Worm (Caenorhabditis elegans) whole organism, mixed stage, embryonic: ENCODE measurements around the gene glb-31.

Experiments
- M03D4.4 ChIP-seq: sonication (generic microtip); optimal IDR thresholded peaks from 2 replicates; lab custom pipeline; 2017; ENCODE audit warnings: mild to moderate bottlenecking, missing genetic modification characterization, missing compliant biosample characterization
- bed-3 ChIP-seq: fragments of 200-800 bp; sonication (Bioruptor generic); optimal IDR thresholded peaks from 3 replicates; lab custom pipeline; 2018; ENCODE audit warnings: mild to moderate bottlenecking, missing genetic modification characterization, moderate library complexity, missing compliant biosample characterization
- blmp-1 ChIP-seq: fragments of 150-350 bp; optimal IDR thresholded peaks from 2 replicates; lab custom pipeline; 2014; ENCODE audit warnings: missing biosample characterization, missing genetic modification characterization
- ceh-39 ChIP-seq: fragments of 150-350 bp; optimal IDR thresholded peaks from 2 replicates; lab custom pipeline; 2014; ENCODE audit warnings: missing biosample characterization, missing genetic modification characterization
- ceh-43 ChIP-seq: fragments of 200-800 bp; sonication (Bioruptor generic); optimal IDR thresholded peaks from 2 replicates; lab custom pipeline; 2018; ENCODE audit warnings: mild to moderate bottlenecking, missing genetic modification characterization, moderate library complexity, missing compliant biosample characterization
- ceh-83 ChIP-seq: fragments of 200-800 bp; sonication (Bioruptor generic); optimal IDR thresholded peaks from 2 replicates; lab custom pipeline; 2018; ENCODE audit warnings: mild to moderate bottlenecking, missing genetic modification characterization, missing compliant biosample characterization
- ces-1 ChIP-seq: fragments of 150-350 bp; optimal IDR thresholded peaks from 2 replicates; lab custom pipeline; 2014; ENCODE audit warnings: missing biosample characterization, missing genetic modification reagents, missing genetic modification characterization
- cnd-1 ChIP-seq: fragments of 200-800 bp; sonication (Bioruptor generic); optimal IDR thresholded peaks from 2 replicates; lab custom pipeline; 2018; ENCODE audit warnings: mild to moderate bottlenecking, missing genetic modification characterization, missing compliant biosample characterization
- drap-1 ChIP-seq: fragments of 200-800 bp; sonication (Bioruptor generic); optimal IDR thresholded peaks from 3 replicates; lab custom pipeline; 2018; ENCODE audit warnings: mild to moderate bottlenecking, missing genetic modification characterization, missing compliant biosample characterization
- elt-1 ChIP-seq: sonication (generic microtip); optimal IDR thresholded peaks from 2 replicates; lab custom pipeline; 2017; ENCODE audit warnings: missing genetic modification characterization, mild to moderate bottlenecking, missing compliant biosample characterization, antibody characterized with exemption, moderate library complexity, borderline replicate concordance; ENCODE audit not compliant: insufficient read depth
- elt-3 ChIP-seq: fragments of 150-350 bp; optimal IDR thresholded peaks from 2 replicates; lab custom pipeline; 2014; ENCODE audit warnings: missing biosample characterization, missing genetic modification characterization
- flh-1 ChIP-seq: fragments of 200-800 bp; sonication (Bioruptor generic); optimal IDR thresholded peaks from 2 replicates; lab custom pipeline; 2018; ENCODE audit warnings: mild to moderate bottlenecking, missing genetic modification characterization, moderate library complexity, missing compliant biosample characterization
- ham-2 ChIP-seq: fragments of 200-800 bp; sonication (Bioruptor generic); optimal IDR thresholded peaks from 2 replicates; lab custom pipeline; 2018; ENCODE audit warnings: mild to moderate bottlenecking, missing genetic modification characterization, missing compliant biosample characterization
- hlh-1 ChIP-seq: fragments of 150-350 bp; optimal IDR thresholded peaks from 2 replicates; lab custom pipeline; 2014; ENCODE audit warnings: missing biosample characterization, missing genetic modification reagents, missing genetic modification characterization
- lin-13 ChIP-seq: fragments of 150-350 bp; optimal IDR thresholded peaks from 2 replicates; lab custom pipeline; 2014; ENCODE audit warnings: missing biosample characterization, missing genetic modification characterization
- lin-32 ChIP-seq: fragments of 200-800 bp; sonication (Bioruptor generic); optimal IDR thresholded peaks from 2 replicates; lab custom pipeline; 2018; ENCODE audit warnings: mild to moderate bottlenecking, missing genetic modification characterization, missing compliant biosample characterization
- lsy-2 ChIP-seq: fragments of 150-350 bp; optimal IDR thresholded peaks from 2 replicates; lab custom pipeline; 2014; ENCODE audit warnings: missing biosample characterization, missing genetic modification characterization
- mab-5 ChIP-seq: fragments of 150-350 bp; optimal IDR thresholded peaks from 2 replicates; lab custom pipeline; 2014; ENCODE audit warnings: missing biosample characterization, missing genetic modification characterization
- mep-1 ChIP-seq: fragments of 150-350 bp; optimal IDR thresholded peaks from 2 replicates; lab custom pipeline; 2017; ENCODE audit warnings: missing biosample characterization, missing genetic modification reagents, missing genetic modification characterization, inconsistent platforms
- mls-2 ChIP-seq: sonication (generic microtip); optimal IDR thresholded peaks from 2 replicates; lab custom pipeline; 2016; ENCODE audit warnings: mild to moderate bottlenecking, missing genetic modification characterization, moderate library complexity, missing compliant biosample characterization
- nhr-12 ChIP-seq: fragments of 150-350 bp; optimal IDR thresholded peaks from 2 replicates; lab custom pipeline; 2014; ENCODE audit warnings: missing biosample characterization, missing genetic modification characterization
- nhr-237 ChIP-seq: fragments of 150-350 bp; optimal IDR thresholded peaks from 2 replicates; lab custom pipeline; 2014; ENCODE audit warnings: missing biosample characterization, missing genetic modification characterization
- nhr-28 ChIP-seq: fragments of 150-350 bp; optimal IDR thresholded peaks from 2 replicates; lab custom pipeline; 2014; ENCODE audit warnings: missing biosample characterization, missing genetic modification characterization
- nhr-76 ChIP-seq: sonication (generic microtip); optimal IDR thresholded peaks from 2 replicates; lab custom pipeline; 2017; ENCODE audit warnings: missing biosample characterization, missing genetic modification characterization
- pha-4 ChIP-seq: fragments of 150-350 bp; optimal IDR thresholded peaks from 2 replicates; lab custom pipeline; 2018; ENCODE audit warnings: missing biosample characterization, missing genetic modification reagents, missing genetic modification characterization
- sem-2 ChIP-seq: fragments of 200-800 bp; sonication (Bioruptor generic); optimal IDR thresholded peaks from 2 replicates; lab custom pipeline; 2018; ENCODE audit warnings: mild to moderate bottlenecking, missing genetic modification characterization, missing compliant biosample characterization
- sptf-1 ChIP-seq: sonication (generic microtip); optimal IDR thresholded peaks from 2 replicates; lab custom pipeline; 2017; ENCODE audit warnings: mild to moderate bottlenecking, missing genetic modification characterization, moderate library complexity, missing compliant biosample characterization
- tbx-8 ChIP-seq: fragments of 200-800 bp; sonication (Bioruptor generic); optimal IDR thresholded peaks from 2 replicates; lab custom pipeline; 2018; ENCODE audit warnings: mild to moderate bottlenecking, missing genetic modification characterization, moderate library complexity, missing compliant biosample characterization
- unc-120 ChIP-seq: sonication (generic microtip); optimal IDR thresholded peaks from 2 replicates; lab custom pipeline; 2017; ENCODE audit warnings: missing genetic modification characterization, missing compliant biosample characterization; ENCODE audit not compliant: poor library complexity, severe bottlenecking
- unc-39 ChIP-seq: fragments of 150-350 bp; optimal IDR thresholded peaks from 2 replicates; lab custom pipeline; 2014; ENCODE audit warnings: missing biosample characterization, missing genetic modification characterization
- unc-62 ChIP-seq: fragments of 150-350 bp; optimal IDR thresholded peaks from 2 replicates; lab custom pipeline; 2014; ENCODE audit warnings: missing biosample characterization, missing genetic modification reagents, missing genetic modification characterization
- zip-8 ChIP-seq: fragments of 150-350 bp; optimal IDR thresholded peaks from 2 replicates; lab custom pipeline; 2014; ENCODE audit warnings: missing biosample characterization, missing genetic modification characterization
- ztf-11 ChIP-seq: fragments of 150-350 bp; optimal IDR thresholded peaks from 2 replicates; lab custom pipeline; 2014; ENCODE audit warnings: missing biosample characterization, missing genetic modification characterization

The glb-31 gene

ce11 chrII:1329887-1330286, 28.4 kb upstream of the glb-31 start:
- TF ChIP-seq bed-3 (GFP tag; lab: Kevin White, UChicago) = no peak
- no peak for TF ChIP-seq nhr-237
- no peak for TF ChIP-seq cnd-1
- TF ChIP-seq elt-1 (tag; lab: Kevin White, UChicago) = no peak
- no peak for TF ChIP-seq pha-4 (tag; lab: Kevin White, UChicago)
- TF ChIP-seq mep-1 (tag; lab: Kevin White, UChicago) = no peak
- no peak for TF ChIP-seq ceh-83 (GFP tag; lab: Kevin White, UChicago)
- TF ChIP-seq ceh-43 (GFP tag; lab: Kevin White, UChicago) = no peak
- TF ChIP-seq ham-2 (GFP tag; lab: Kevin White, UChicago) = no peak
- TF ChIP-seq mls-2 (tag; lab: Kevin White, UChicago) = no peak
- no peak for TF ChIP-seq M03D4.4 (tag; lab: Kevin White, UChicago)
- TF ChIP-seq drap-1 (GFP tag; lab: Kevin White, UChicago) = no peak

DNA sequence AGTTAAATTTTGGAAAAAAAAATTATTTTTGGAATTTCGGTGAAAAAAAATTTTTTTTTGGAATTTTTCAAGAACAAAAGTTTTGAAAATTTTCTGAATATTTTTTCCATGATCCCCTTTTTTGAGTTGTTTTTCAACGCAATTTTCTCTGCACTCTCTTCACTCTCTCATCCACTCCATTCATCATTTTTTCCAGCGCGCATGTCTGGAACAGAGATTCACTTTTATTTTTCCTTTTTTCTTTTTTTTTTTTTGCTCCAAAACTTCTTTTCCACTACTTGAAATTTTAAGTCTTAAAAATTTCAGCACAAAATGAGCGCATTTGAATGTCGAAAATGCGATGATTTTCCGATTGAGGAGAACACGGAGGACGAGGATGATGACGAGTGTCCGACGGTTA, 25.2 kb upstream of the glb-31 start, which contains the start of gene jip-1:
jip-1 (plus strand) TSS at position 301 of the 400 bp plus-strand sequence.
- TF ChIP-seq nhr-12 (no peak), mab-5 (tag; lab: Kevin White, UChicago) (no peak), nhr-76 (tag; lab: Kevin White, UChicago) (no peak), ces-1 (GFP tag; lab: Kevin White, UChicago) (no peak), hlh-1 (tag; lab: Kevin White, UChicago) (no peak), ceh-43 (GFP tag; lab: Kevin White, UChicago) (no peak), nhr-237 (no peak), sptf-1 (tag; lab: Kevin White, UChicago) (no peak), sem-2 (no peak), ztf-11 (no peak), blmp-1 (tag; lab: Kevin White, UChicago) (no peak), bed-3 (GFP tag; lab: Kevin White, UChicago) (no peak), ceh-83 (GFP tag; lab: Kevin White, UChicago) (no peak), mls-2 (tag; lab: Kevin White, UChicago) (no peak), lin-13 (tag; lab: Kevin White, UChicago) (no peak), cnd-1 (no peak)

ce11 chrII:1325604-1326003, 24.1 kb upstream of the glb-31 start:
- no peak for TF ChIP-seq ham-2 (GFP tag; lab: Kevin White, UChicago)
- no peak for TF ChIP-seq ceh-43 (GFP tag; lab: Kevin White, UChicago)
- no peak for TF ChIP-seq unc-62 (GFP tag; lab: Kevin White, UChicago)
- TF ChIP-seq ceh-39 (tag; lab: Kevin White, UChicago) = no peak
- TF ChIP-seq bed-3 (GFP tag; lab: Kevin White, UChicago) = no peak
- TF ChIP-seq lin-32 (GFP tag; lab: Kevin White, UChicago) = no peak
- no peak for TF ChIP-seq unc-120 (tag; lab: Kevin White, UChicago)
- TF ChIP-seq sptf-1 (tag; lab: Kevin White, UChicago) = no peak
- TF ChIP-seq nhr-28 = no peak
- TF ChIP-seq zip-8 = no peak
- no peak for TF ChIP-seq pha-4 (tag; lab: Kevin White, UChicago)
- TF ChIP-seq M03D4.4 (tag; lab: Kevin White, UChicago) = no peak
- no peak for TF ChIP-seq elt-3 (tag; lab: Kevin White, UChicago)
- no peak for TF ChIP-seq mep-1 (tag; lab: Kevin White, UChicago)
- no peak for TF ChIP-seq ces-1 (GFP tag; lab: Kevin White, UChicago)

ce11 chrII:1324017-1324416, 22.6 kb upstream of the glb-31 start:
- TF ChIP-seq ces-1 (GFP tag; lab: Kevin White, UChicago) = peak; percentile 75
- no peak for TF ChIP-seq elt-3 (tag; lab: Kevin White, UChicago)
- TF ChIP-seq unc-62 (GFP tag; lab: Kevin White, UChicago) = no peak

ce11 chrII:1323190-1323651, 21.8 kb upstream of the glb-31 start:
- TF ChIP-seq zip-8 (no peak), ceh-39 (tag; lab: Kevin White, UChicago) (no peak), nhr-28 (no peak), mls-2 (tag; lab: Kevin White, UChicago) (peak; percentile 58), elt-3 (tag; lab: Kevin White, UChicago) (no peak), nhr-237 (no peak), ham-2 (GFP tag; lab: Kevin White, UChicago) (no peak), sem-2 (no peak), lin-32 (GFP tag; lab: Kevin White, UChicago) (no peak), lin-13 (tag; lab: Kevin White, UChicago) (no peak), lsy-2 (tag; lab: Kevin White, UChicago) (peak; percentile 20), unc-120 (tag; lab: Kevin White, UChicago) (no peak), elt-1 (tag; lab: Kevin White, UChicago) (no peak), ceh-43 (GFP tag; lab: Kevin White, UChicago) (no peak), M03D4.4 (tag; lab: Kevin White, UChicago) (no peak), ceh-83 (GFP tag; lab: Kevin White, UChicago) (no peak), nhr-12 (no peak), unc-39 (tag; lab: Kevin White, UChicago) (no peak), bed-3 (GFP tag; lab: Kevin White, UChicago) (no peak), ces-1 (GFP tag; lab: Kevin White, UChicago) (peak; percentile 97), blmp-1 (tag; lab: Kevin White, UChicago) (no peak), tbx-8 (GFP tag; lab: Kevin White, UChicago) (no peak), drap-1 (GFP tag; lab: Kevin White, UChicago) (peak; percentile 13), mab-5 (tag; lab: Kevin White, UChicago) (no peak), flh-1 (GFP tag; lab: Kevin White, UChicago) (no peak), cnd-1 (no peak)
